Worm (Caenorhabditis elegans) whole organism, mixed stage, embryonic: Measurements from ENCODE around the gene apt-9.

ENCODE experiments used
- elt-3 ChIP-seq: fragments of 150-350 bp; optimal IDR thresholded peaks from 2 replicates; lab custom pipeline; 2014; ENCODE audit warnings: missing biosample characterization, missing genetic modification characterization
- lin-13 ChIP-seq: fragments of 150-350 bp; optimal IDR thresholded peaks from 2 replicates; lab custom pipeline; 2014; ENCODE audit warnings: missing biosample characterization, missing genetic modification characterization
- mab-5 ChIP-seq: fragments of 150-350 bp; optimal IDR thresholded peaks from 2 replicates; lab custom pipeline; 2014; ENCODE audit warnings: missing biosample characterization, missing genetic modification characterization
- nhr-237 ChIP-seq: fragments of 150-350 bp; optimal IDR thresholded peaks from 2 replicates; lab custom pipeline; 2014; ENCODE audit warnings: missing biosample characterization, missing genetic modification characterization
- nhr-28 ChIP-seq: fragments of 150-350 bp; optimal IDR thresholded peaks from 2 replicates; lab custom pipeline; 2014; ENCODE audit warnings: missing biosample characterization, missing genetic modification characterization
- sem-2 ChIP-seq: fragments of 200-800 bp; sonication (Bioruptor generic); optimal IDR thresholded peaks from 2 replicates; lab custom pipeline; 2018; ENCODE audit warnings: mild to moderate bottlenecking, missing genetic modification characterization, missing compliant biosample characterization
- unc-62 ChIP-seq: fragments of 150-350 bp; optimal IDR thresholded peaks from 2 replicates; lab custom pipeline; 2014; ENCODE audit warnings: missing biosample characterization, missing genetic modification reagents, missing genetic modification characterization

DNA sequence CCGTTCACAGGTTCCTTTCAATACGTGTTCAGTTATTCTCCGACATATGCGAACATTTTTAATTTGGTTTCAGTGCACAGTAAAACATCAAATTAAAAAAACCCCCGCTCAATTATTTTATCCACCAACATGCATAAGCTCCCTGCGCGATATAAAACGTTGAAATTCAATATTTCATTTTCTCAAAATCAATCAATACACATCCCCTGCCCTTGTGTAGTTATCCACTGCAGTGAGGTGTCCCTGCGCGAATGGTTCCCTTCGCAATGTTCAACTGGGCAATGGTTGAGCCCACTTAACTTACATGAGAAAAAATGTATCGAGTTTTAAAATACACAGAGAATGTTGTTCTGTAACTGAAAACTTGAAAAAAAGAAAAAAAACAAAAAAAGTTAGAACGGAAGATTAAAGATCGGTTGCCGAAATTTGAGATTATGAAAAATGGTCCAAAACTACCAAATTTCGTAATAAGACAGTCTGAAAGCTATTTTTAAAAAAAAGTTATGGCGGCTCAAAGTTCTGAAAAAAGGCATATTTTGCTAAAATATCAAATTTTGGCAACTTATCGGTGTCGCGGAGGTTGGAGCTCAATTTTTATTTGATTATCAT, 25.8 kb downstream of the apt-9 start:
- peak; percentile 100 for TF ChIP-seq nhr-237 (tag; lab: Kevin White, UChicago)
- peak; percentile 93 for TF ChIP-seq mab-5 (tag; lab: Kevin White, UChicago)
- peak; percentile 97 for TF ChIP-seq unc-62 (GFP tag; lab: Kevin White, UChicago)
- TF ChIP-seq nhr-28 (tag; lab: Kevin White, UChicago): peak; percentile 79
- TF ChIP-seq sem-2 (GFP tag; lab: Kevin White, UChicago): no peak
- TF ChIP-seq lin-13 (tag; lab: Kevin White, UChicago): peak; percentile 94
- TF ChIP-seq elt-3 (tag; lab: Kevin White, UChicago): peak; percentile 96
